Fruit fly (Drosophila melanogaster): ENCODE measurements around the gene ND-ACP.

Gene ND-ACP

dm6 chr3L:1320230-1320930 is 9.4 kb upstream of the ND-ACP start (continued):
- TF ChIP-seq CG17361 (GFP tag; IDR thresholded peaks at IDR 0.05) = 0 out of 3 replicates have a peak, but pooled peaks have one; percentile 23
- TF ChIP-seq CG1529 (GFP tag; optimal IDR thresholded peaks at IDR 0.05) = no peak
- TF ChIP-seq ase (GFP tag; IDR thresholded peaks at IDR 0.05) = no peak
- TF ChIP-seq CG17829 (tag; optimal IDR thresholded peaks at IDR 0.05) = no peak
- TF ChIP-seq CG1024 (GFP tag; IDR thresholded peaks at IDR 0.05) = no peak
- TF ChIP-seq Med (GFP tag) = peak; percentile 33
- TF ChIP-seq CG33557 (GFP tag; optimal IDR thresholded peaks at IDR 0.05) = no peak
- TF ChIP-seq Camta (GFP tag; optimal IDR thresholded peaks at IDR 0.05) = no peak
- peak; percentile 49 for TF ChIP-seq CG2678 (tag; optimal IDR thresholded peaks at IDR 0.05)
- peak; percentile 32 for TF ChIP-seq CG1603 (tag; optimal IDR thresholded peaks at IDR 0.05)
- peak; percentile 42 for TF ChIP-seq D19A (tag; optimal IDR thresholded peaks at IDR 0.05)
- TF ChIP-seq CG34422 (GFP tag; IDR thresholded peaks at IDR 0.05) = no peak
- no peak for TF ChIP-seq tgo (GFP tag; IDR thresholded peaks at IDR 0.05)
- TF ChIP-seq aop (GFP tag; IDR thresholded peaks at IDR 0.05) = no peak
- TF ChIP-seq insv (GFP tag; optimal IDR thresholded peaks at IDR 0.05) = no peak
- TF ChIP-seq CG13894 (tag; optimal IDR thresholded peaks at IDR 0.05) = no peak
- TF ChIP-seq Sox102F (GFP tag; optimal IDR thresholded peaks at IDR 0.05) = peak; percentile 31
- no peak for TF ChIP-seq klu (GFP tag; IDR thresholded peaks at IDR 0.05)
- no peak for TF ChIP-seq CG3995 (GFP tag; optimal IDR thresholded peaks at IDR 0.05)
- TF ChIP-seq CG4424 (GFP tag; optimal IDR thresholded peaks at IDR 0.05) = no peak
- TF ChIP-seq gt (GFP tag; IDR thresholded peaks at IDR 0.05) = peak; percentile 10; the same call in 1 of the 2 replicates
- TF ChIP-seq Sry-δ (GFP tag; optimal IDR thresholded peaks at IDR 0.05) = no peak
- no peak for TF ChIP-seq CG10565 (GFP tag; optimal IDR thresholded peaks at IDR 0.05)
- TF ChIP-seq Dip3 (GFP tag; optimal IDR thresholded peaks at IDR 0.05) = peak; percentile 28
- no peak for TF ChIP-seq CHES-1-like (GFP tag; optimal IDR thresholded peaks at IDR 0.05)
- no peak for TF ChIP-seq amos (GFP tag; IDR thresholded peaks at IDR 0.05; ENCODE audit: partially characterized antibody)
- TF ChIP-seq grau (tag; optimal IDR thresholded peaks at IDR 0.05) = peak; percentile 37
- no peak for TF ChIP-seq en (GFP tag; optimal IDR thresholded peaks at IDR 0.05)
- TF ChIP-seq CG8290 (GFP tag; optimal IDR thresholded peaks at IDR 0.05) = no peak
- TF ChIP-seq CG8290 (tag; optimal IDR thresholded peaks at IDR 0.05) = peak in 1 of 2 experiments; percentile 5
- TF ChIP-seq Bgb (GFP tag; IDR thresholded peaks at IDR 0.05; ENCODE audit: partially characterized antibody) = no peak
- peak; percentile 28 for TF ChIP-seq Oli (tag; optimal IDR thresholded peaks at IDR 0.05)
- no peak for TF ChIP-seq CG10147 (GFP tag; optimal IDR thresholded peaks at IDR 0.05)
- TF ChIP-seq CG32532 (GFP tag; IDR thresholded peaks at IDR 0.05) = no peak; the same call in 1 of the 2 replicates
- peak; percentile 31 for TF ChIP-seq sens (GFP tag)
- TF ChIP-seq sna (GFP tag; IDR thresholded peaks at IDR 0.05; ENCODE audit: partially characterized antibody) = no peak
- no peak for TF ChIP-seq Doc3 (GFP tag; IDR thresholded peaks at IDR 0.05; ENCODE audit: partially characterized antibody)
- peak; percentile 49; the same call in 1 of the 2 replicates for TF ChIP-seq CG5953 (GFP tag; IDR thresholded peaks at IDR 0.05)
- peak; percentile 22 for TF ChIP-seq CG18599 (GFP tag; optimal IDR thresholded peaks at IDR 0.05)
- TF ChIP-seq CG18262 (tag; optimal IDR thresholded peaks at IDR 0.05) = peak; percentile 10
- no peak for TF ChIP-seq cg (GFP tag; optimal IDR thresholded peaks at IDR 0.05)
- TF ChIP-seq Jarid2 (GFP tag; optimal IDR thresholded peaks at IDR 0.05) = no peak
- TF ChIP-seq grn (GFP tag; optimal IDR thresholded peaks at IDR 0.05) = peak; percentile 85
- TF ChIP-seq CG11398 (GFP tag; optimal IDR thresholded peaks at IDR 0.05) = no peak
- TF ChIP-seq CG10366 (GFP tag; IDR thresholded peaks at IDR 0.05) = peak; percentile 46
- no peak for TF ChIP-seq sc (optimal IDR thresholded peaks at IDR 0.05)
- TF ChIP-seq sc (GFP tag; optimal IDR thresholded peaks at IDR 0.05) = no peak
- TF ChIP-seq Rfx (GFP tag; IDR thresholded peaks at IDR 0.05) = no peak; the same call in 1 of the 2 replicates
- TF ChIP-seq Pdp1 (GFP tag; optimal IDR thresholded peaks at IDR 0.05) = peak in 1 of 2 experiments; percentile 21
- TF ChIP-seq CG11504 (tag; optimal IDR thresholded peaks at IDR 0.05) = peak; percentile 54
